Worm (Caenorhabditis elegans) whole organism, dauer: ENCODE results near the gene Y38F1A.4.

Source experiments
- unc-62 ChIP-seq: sonication (generic microtip); optimal IDR thresholded peaks from 2 replicates; lab custom pipeline; 2017; ENCODE audit warnings: missing biosample characterization, missing genetic modification reagents, missing genetic modification characterization

Y38F1A.4 gene

ce11 chrII:12990964-12991593 is 21.6 kb upstream of the Y38F1A.4 start:
- TF ChIP-seq unc-62 = no peak

- TF ChIP-seq unc-62 = no peak
Observed at ce11 chrII:12990191-12990590, 20.7 kb upstream of the Y38F1A.4 start.

ce11 chrII:12987799-12988198 is 18.3 kb upstream of the Y38F1A.4 start:
- no peak for TF ChIP-seq unc-62

ce11 chrII:12985813-12986212 is 16.3 kb upstream of the Y38F1A.4 start:
- no peak for TF ChIP-seq unc-62

- no peak for TF ChIP-seq unc-62
Observed at ce11 chrII:12984709-12985108, 15.2 kb upstream of the Y38F1A.4 start.

ce11 chrII:12982830-12983229 is 13.3 kb upstream of the Y38F1A.4 start:
- no peak for TF ChIP-seq unc-62

ce11 chrII:12981980-12982575 is 12.6 kb upstream of the Y38F1A.4 start:
- TF ChIP-seq unc-62 = no peak

- no peak for TF ChIP-seq unc-62
Observed at ce11 chrII:12980212-12980611, 10.7 kb upstream of the Y38F1A.4 start, which contains the start of gene cyd-1. Gene cyd-1, plus strand, starts transcription at chrII:12980591.

- TF ChIP-seq unc-62 = no peak
Observed at ce11 chrII:12978658-12979057, 9.1 kb upstream of the Y38F1A.4 start.

- no peak for TF ChIP-seq unc-62
Observed at ce11 chrII:12968448-12968969, 1.0 kb downstream of the Y38F1A.4 start.

- TF ChIP-seq unc-62 = no peak
Observed at ce11 chrII:12966274-12966673, 3.2 kb downstream of the Y38F1A.4 start.

- TF ChIP-seq unc-62 = no peak
Observed at ce11 chrII:12965589-12965988, 3.9 kb downstream of the Y38F1A.4 start.

- TF ChIP-seq unc-62 = no peak
Observed at ce11 chrII:12965538-12965588, 4.2 kb downstream of the Y38F1A.4 start, which contains the start of gene ptr-18. Gene ptr-18, plus strand, starts transcription at chrII:12965546.

ce11 chrII:12965138-12965537 is 4.4 kb downstream of the Y38F1A.4 start:
- TF ChIP-seq unc-62 = no peak

ce11 chrII:12961743-12962142 is 7.8 kb downstream of the Y38F1A.4 start:
- no peak for TF ChIP-seq unc-62

ce11 chrII:12961293-12961692 is 8.2 kb downstream of the Y38F1A.4 start:
- TF ChIP-seq unc-62 = no peak

- no peak for TF ChIP-seq unc-62
Observed at ce11 chrII:12960206-12960605, 9.3 kb downstream of the Y38F1A.4 start.

- TF ChIP-seq unc-62 = no peak
Observed at ce11 chrII:12954670-12955069, 14.9 kb downstream of the Y38F1A.4 start, which contains the start of the genes Y38F1A.1 and Y38F1A.2. Gene Y38F1A.1, minus strand, starts transcription at chrII:12954770. Gene Y38F1A.2, plus strand, starts transcription at chrII:12954958.

ce11 chrII:12953297-12953696 is 16.2 kb downstream of the Y38F1A.4 start:
- no peak for TF ChIP-seq unc-62
